Fruit fly (Drosophila melanogaster): ENCODE data around the gene CG10588.

- TF ChIP-seq CG3726 (GFP tag; IDR thresholded peaks at IDR 0.05) (no peak), crp (GFP tag; optimal IDR thresholded peaks at IDR 0.05) (no peak), CG16779 (GFP tag; IDR thresholded peaks at IDR 0.05) (no peak), bcd (GFP tag; optimal IDR thresholded peaks at IDR 0.05) (no peak), phol (tag; optimal IDR thresholded peaks at IDR 0.05) (no peak), Rx (GFP tag; IDR thresholded peaks at IDR 0.05) (no peak), Adf1 (GFP tag; IDR thresholded peaks at IDR 0.05) (no peak), fd64A (GFP tag; optimal IDR thresholded peaks at IDR 0.05) (no peak), Dfd (GFP tag; optimal IDR thresholded peaks at IDR 0.05) (no peak), pita (GFP tag; optimal IDR thresholded peaks at IDR 0.05) (no peak), Atf3 (GFP tag; optimal IDR thresholded peaks at IDR 0.05) (no peak)
These were observed 10.7 kb upstream of the CG10588 start for dm6 chr3L:20946054-20946453.

All from whole organism, embryonic.